Worm (Caenorhabditis elegans): ENCODE data around the gene lgmn-1.

lgmn-1 gene

ce11 chrV:12512773-12513172 lies at the start of gene lgmn-1, which contains the start of gene T28H10.2:
Gene lgmn-1, plus strand, starts transcription at chrV:12513056.
Gene T28H10.2, minus strand, starts transcription at chrV:12512949.
- no peak for TF ChIP-seq unc-62 (GFP tag; optimal IDR thresholded peaks at IDR 0.05)

ce11 chrV:12465399-12465798 lies 47.5 kb upstream of the lgmn-1 start:
- no peak for TF ChIP-seq unc-62 (GFP tag; optimal IDR thresholded peaks at IDR 0.05)

- no peak for TF ChIP-seq unc-62 (GFP tag; optimal IDR thresholded peaks at IDR 0.05)
Measured at ce11 chrV:12466653-12467052, 46.2 kb upstream of the lgmn-1 start.

- no peak for TF ChIP-seq unc-62 (GFP tag; optimal IDR thresholded peaks at IDR 0.05)
Measured at ce11 chrV:12467755-12468154, 45.1 kb upstream of the lgmn-1 start.

ce11 chrV:12468363-12468762 lies 44.5 kb upstream of the lgmn-1 start, which contains the start of gene F28C1.3:
Gene F28C1.3, plus strand, starts transcription at chrV:12468663.
- TF ChIP-seq unc-62 (GFP tag; optimal IDR thresholded peaks at IDR 0.05) = no peak

ce11 chrV:12470324-12470723 lies 42.5 kb upstream of the lgmn-1 start:
- TF ChIP-seq unc-62 (GFP tag; optimal IDR thresholded peaks at IDR 0.05) = no peak

- no peak for TF ChIP-seq unc-62 (GFP tag; optimal IDR thresholded peaks at IDR 0.05)
Measured at ce11 chrV:12475360-12475759, 37.5 kb upstream of the lgmn-1 start.

ce11 chrV:12477139-12477538 lies 35.7 kb upstream of the lgmn-1 start:
- no peak for TF ChIP-seq unc-62 (GFP tag; optimal IDR thresholded peaks at IDR 0.05)

- TF ChIP-seq unc-62 (GFP tag; optimal IDR thresholded peaks at IDR 0.05) = no peak
Measured at ce11 chrV:12478111-12478510, 34.7 kb upstream of the lgmn-1 start, which contains the start of gene atn-1. Gene atn-1, plus strand, starts transcription at chrV:12478411.

ce11 chrV:12478990-12479389 lies 33.9 kb upstream of the lgmn-1 start:
- TF ChIP-seq unc-62 (GFP tag; optimal IDR thresholded peaks at IDR 0.05) = no peak

ce11 chrV:12484585-12484984 lies 28.3 kb upstream of the lgmn-1 start, which contains the start of gene srt-39:
Gene srt-39, plus strand, starts transcription at chrV:12484885.
- no peak for TF ChIP-seq unc-62 (GFP tag; optimal IDR thresholded peaks at IDR 0.05)

ce11 chrV:12486934-12487333 lies 25.9 kb upstream of the lgmn-1 start, which contains the start of gene inx-11:
Gene inx-11, plus strand, starts transcription at chrV:12487234.
- no peak for TF ChIP-seq unc-62 (GFP tag; optimal IDR thresholded peaks at IDR 0.05)

- no peak for TF ChIP-seq unc-62 (GFP tag; optimal IDR thresholded peaks at IDR 0.05)
Measured at ce11 chrV:12488002-12488401, 24.9 kb upstream of the lgmn-1 start.

- no peak for TF ChIP-seq unc-62 (GFP tag; optimal IDR thresholded peaks at IDR 0.05)
Measured at ce11 chrV:12491070-12491643, 21.7 kb upstream of the lgmn-1 start.

- TF ChIP-seq unc-62 (GFP tag; optimal IDR thresholded peaks at IDR 0.05) = no peak
Measured at ce11 chrV:12494522-12494921, 18.3 kb upstream of the lgmn-1 start, which contains the start of gene mrps-11. Gene mrps-11, minus strand, starts transcription at chrV:12494622.

ce11 chrV:12497725-12498263 lies 15.1 kb upstream of the lgmn-1 start, which contains the start of the genes W04D2.4 and rbm-25:
Gene W04D2.4, minus strand, starts transcription at chrV:12497755.
Gene rbm-25, plus strand, starts transcription at chrV:12498213.
- TF ChIP-seq unc-62 (GFP tag; optimal IDR thresholded peaks at IDR 0.05) = no peak

- TF ChIP-seq unc-62 (GFP tag; optimal IDR thresholded peaks at IDR 0.05) = no peak
Measured at ce11 chrV:12503494-12503893, 9.4 kb upstream of the lgmn-1 start, which contains the start of gene T28H10.1. Gene T28H10.1, plus strand, starts transcription at chrV:12503794.

All from whole organism, dauer.